Fruit fly (Drosophila melanogaster): ENCODE measurements around the gene CG1958.

Gene CG1958

dm6 chrX:7277038-7277437 is 10.3 kb downstream of the CG1958 start (continued):
- TF ChIP-seq CG14860 (GFP tag; IDR thresholded peaks at IDR 0.05; ENCODE audit: partially characterized antibody) (no peak), Blimp-1 (GFP tag; optimal IDR thresholded peaks at IDR 0.05) (peak; percentile 70), ATbp (GFP tag; optimal IDR thresholded peaks at IDR 0.05) (peak; percentile 44), HHEX (GFP tag; optimal IDR thresholded peaks at IDR 0.05) (peak; percentile 44), kay (GFP tag; optimal IDR thresholded peaks at IDR 0.05) (no peak), Sox102F (GFP tag; optimal IDR thresholded peaks at IDR 0.05) (peak; percentile 60), H2.0 (GFP tag; IDR thresholded peaks at IDR 0.05) (peak; percentile 35; the same call in 1 of the 2 replicates), ro (GFP tag; IDR thresholded peaks at IDR 0.05) (no peak), ssp (GFP tag; IDR thresholded peaks at IDR 0.05) (no peak), CG6689 (GFP tag; IDR thresholded peaks at IDR 0.05) (peak; percentile 58), CG5953 (GFP tag; IDR thresholded peaks at IDR 0.05) (no peak), sens-2 (GFP tag; IDR thresholded peaks at IDR 0.05) (0 out of 2 replicates have a peak, but pooled peaks have one; percentile 5), CG14667 (GFP tag; IDR thresholded peaks at IDR 0.05) (no peak), CG7786 (GFP tag; optimal IDR thresholded peaks at IDR 0.05) (peak; percentile 23), CG12071 (GFP tag; optimal IDR thresholded peaks at IDR 0.05) (peak; percentile 13), Hmx (GFP tag; optimal IDR thresholded peaks at IDR 0.05) (no peak), Sry-δ (GFP tag; optimal IDR thresholded peaks at IDR 0.05) (no peak), CG8388 (GFP tag; optimal IDR thresholded peaks at IDR 0.05) (peak; percentile 72), Myb (GFP tag; optimal IDR thresholded peaks at IDR 0.05) (no peak), D19B (GFP tag; optimal IDR thresholded peaks at IDR 0.05) (no peak), ERR (GFP tag; optimal IDR thresholded peaks at IDR 0.05) (no peak), CG9797 (GFP tag; optimal IDR thresholded peaks at IDR 0.05) (no peak), sim (GFP tag; IDR thresholded peaks at IDR 0.05) (peak; percentile 72), Mes4 (GFP tag; optimal IDR thresholded peaks at IDR 0.05) (peak; percentile 31), ttk (GFP tag; IDR thresholded peaks at IDR 0.05) (no peak), CG15479 (GFP tag; optimal IDR thresholded peaks at IDR 0.05) (peak; percentile 35), oc (tag; optimal IDR thresholded peaks at IDR 0.05) (peak; percentile 52), CG32772 (GFP tag; IDR thresholded peaks at IDR 0.05) (peak; percentile 39), C15 (GFP tag; IDR thresholded peaks at IDR 0.05) (no peak), corto (GFP tag; optimal IDR thresholded peaks at IDR 0.05) (no peak), CG18011 (GFP tag; optimal IDR thresholded peaks at IDR 0.05) (no peak), ap (GFP tag; IDR thresholded peaks at IDR 0.05) (no peak), CG30403 (GFP tag; optimal IDR thresholded peaks at IDR 0.05) (peak; percentile 54), ems (GFP tag; optimal IDR thresholded peaks at IDR 0.05) (peak; percentile 57), Gug (GFP tag; IDR thresholded peaks at IDR 0.05) (no peak; the same call in 3 of the 4 replicates), CG2129 (GFP tag; IDR thresholded peaks at IDR 0.05; ENCODE audit: partially characterized antibody) (no peak), Side (GFP tag; optimal IDR thresholded peaks at IDR 0.05) (peak; percentile 6), CG6854 (GFP tag; optimal IDR thresholded peaks at IDR 0.05) (peak; percentile 27), CG2712 (tag; optimal IDR thresholded peaks at IDR 0.05) (peak; percentile 84), gsb (GFP tag; IDR thresholded peaks at IDR 0.05) (no peak), inv (GFP tag; IDR thresholded peaks at IDR 0.05; ENCODE audit: partially characterized antibody) (no peak), CG32532 (GFP tag; IDR thresholded peaks at IDR 0.05) (no peak; the same call in 1 of the 2 replicates), CG9876 (GFP tag; optimal IDR thresholded peaks at IDR 0.05) (no peak), HLHmδ (GFP tag; optimal IDR thresholded peaks at IDR 0.05) (no peak), CG1233 (GFP tag; optimal IDR thresholded peaks at IDR 0.05) (peak; percentile 66), CG10274 (GFP tag; optimal IDR thresholded peaks at IDR 0.05) (no peak), CG11560 (tag; IDR thresholded peaks at IDR 0.05) (no peak), GATAe (GFP tag; conservative IDR thresholded peaks at IDR 0.05) (no peak), onecut (GFP tag; IDR thresholded peaks at IDR 0.05) (peak; percentile 24; the same call in 1 of the 2 replicates), hbn (GFP tag; IDR thresholded peaks at IDR 0.05; ENCODE audit: partially characterized antibody) (no peak), Dek (tag; optimal IDR thresholded peaks at IDR 0.05) (peak; percentile 8)

All from whole organism, embryonic.